Worm (Caenorhabditis elegans) whole organism, L4 larva: ENCODE data around the gene ugt-50.

Experiments used
- ZK546.5 ChIP-seq, 2 experiments: sonication (generic microtip); optimal IDR thresholded peaks; 2 replicates each; lab custom pipeline; 2017; ENCODE audit warnings: missing biosample characterization in 2 of 2, missing genetic modification characterization in 2 of 2
- aly-2 ChIP-seq: sonication (generic microtip); optimal IDR thresholded peaks from 2 replicates; lab custom pipeline; 2018; ENCODE audit warnings: missing biosample characterization, missing genetic modification characterization
- ama-1 ChIP-seq: fragments of 150-350 bp; optimal IDR thresholded peaks from 2 replicates; lab custom pipeline; 2014; ENCODE audit warnings: inconsistent platforms, mixed read lengths
- nhr-25 ChIP-seq: sonication (generic microtip); optimal IDR thresholded peaks from 2 replicates; lab custom pipeline; 2017; ENCODE audit warnings: missing genetic modification characterization, mild to moderate bottlenecking, missing compliant biosample characterization, antibody characterized with exemption, moderate library complexity, borderline replicate concordance; ENCODE audit not compliant: insufficient read depth
- zag-1 ChIP-seq: fragments of 150-350 bp; optimal IDR thresholded peaks from 2 replicates; lab custom pipeline; 2014; ENCODE audit warnings: missing biosample characterization, missing genetic modification characterization

- TF ChIP-seq zag-1 (tag; lab: Kevin White, UChicago) (no peak), ama-1 (no peak), ZK546.5 (tag; optimal IDR thresholded peaks at IDR 0.05; lab: Kevin White, UChicago) (no peak), aly-2 (no peak), nhr-25 (tag; lab: Kevin White, UChicago) (no peak)
Measured at ce11 chrX:12671638-12672290, 19.6 kb upstream of the ugt-50 start.
